Fruit fly (Drosophila melanogaster): ENCODE results near the gene CG34242.

DNA sequence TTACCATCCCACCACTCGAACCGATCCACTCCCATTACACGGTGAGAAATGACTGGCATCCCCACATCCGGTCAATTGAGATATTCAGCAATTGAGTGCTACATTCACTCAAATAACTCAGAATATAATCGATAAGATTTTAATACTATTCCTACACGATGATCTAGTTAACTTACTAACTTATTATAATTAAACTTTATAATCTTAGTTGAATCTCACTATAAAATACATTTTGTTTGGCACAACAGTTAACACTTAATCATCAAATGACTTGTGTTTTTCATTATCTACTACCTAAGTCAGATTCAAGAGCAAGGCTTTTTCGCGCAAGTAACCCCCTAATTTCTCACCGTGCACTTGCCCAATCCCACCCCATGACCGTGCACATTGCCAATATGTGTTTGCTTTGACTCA lies 38.5 kb upstream of the CG34242 start:
- TF ChIP-seq CG8478 (optimal IDR thresholded peaks at IDR 0.05): no peak
- no peak for TF ChIP-seq CTCF (optimal IDR thresholded peaks at IDR 0.05)

Measured in S2 (cell line).